Worm (Caenorhabditis elegans): ENCODE results near the gene mtm-6.

DNA sequence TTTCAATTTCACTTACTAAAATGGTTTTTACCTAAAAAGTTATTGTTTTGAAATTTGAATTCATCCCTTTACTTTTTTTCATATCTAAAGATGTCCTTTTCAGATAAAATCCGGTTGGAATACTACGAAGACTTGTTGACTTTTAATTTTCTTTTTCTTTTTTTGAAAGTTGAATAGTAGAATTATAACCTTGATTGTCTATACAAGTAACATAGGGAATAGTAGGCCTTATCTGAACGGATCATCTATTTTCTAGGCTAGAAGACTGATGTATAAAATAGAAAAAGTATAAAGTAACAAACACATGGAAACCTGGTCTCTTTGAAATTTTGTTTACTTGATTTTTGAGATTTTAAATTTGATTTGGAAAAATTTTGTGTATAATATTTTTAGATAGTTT lies 34.0 kb downstream of the mtm-6 start:
- TF ChIP-seq pha-4 (tag; optimal IDR thresholded peaks at IDR 0.05) (no peak), tbx-2 (tag; optimal IDR thresholded peaks at IDR 0.05) (no peak), ceh-24 (tag; optimal IDR thresholded peaks at IDR 0.05) (no peak), gmeb-2 (tag; optimal IDR thresholded peaks at IDR 0.05) (no peak), zip-5 (tag; optimal IDR thresholded peaks at IDR 0.05) (no peak), nfya-1 (tag; optimal IDR thresholded peaks at IDR 0.05) (no peak), pha-2 (tag; optimal IDR thresholded peaks at IDR 0.05) (no peak), hlh-8 (tag; optimal IDR thresholded peaks at IDR 0.05) (no peak)

Data from whole organism, late embryonic.